Worm (Caenorhabditis elegans): ENCODE measurements around the gene K08C7.6.
"Not testable (repeated sequence)": the region's sequence is repeated elsewhere in the genome, so short reads cannot be mapped to it uniquely, and the experiment has no call there.

K08C7.6 gene

ce11 chrIV:10690139-10690538 is 4.5 kb upstream of the K08C7.6 start, which contains the start of gene R102.8:
Gene R102.8 (minus strand): TSS chrIV:10690239.
- TF ChIP-seq efl-1 (optimal IDR thresholded peaks at IDR 0.05) (no peak), efl-1 (GFP tag; optimal IDR thresholded peaks at IDR 0.05 in 1 of 2) (no peak), C04F5.9 (tag; optimal IDR thresholded peaks at IDR 0.05) (no peak), rnt-1 (tag; optimal IDR thresholded peaks at IDR 0.05) (no peak), hlh-4 (tag; optimal IDR thresholded peaks at IDR 0.05) (no peak), fos-1 (tag; optimal IDR thresholded peaks at IDR 0.05) (no peak)

ce11 chrIV:10688972-10689567 is 3.4 kb upstream of the K08C7.6 start, which contains the start of gene R102.3:
Gene R102.3 (plus strand): TSS chrIV:10689517.
- TF ChIP-seq dsc-1 (tag; optimal IDR thresholded peaks at IDR 0.05) (no peak), irx-1 (tag; optimal IDR thresholded peaks at IDR 0.05) (no peak), egl-13 (tag; optimal IDR thresholded peaks at IDR 0.05) (no peak), F16B12.6 (tag; optimal IDR thresholded peaks at IDR 0.05) (no peak), ceh-8 (GFP tag; optimal IDR thresholded peaks at IDR 0.05) (no peak), isw-1 (GFP tag; IDR thresholded peaks at IDR 0.05) (no peak), jun-1 (tag; optimal IDR thresholded peaks at IDR 0.05) (no peak), nhr-19 (GFP tag; conservative IDR thresholded peaks at IDR 0.05) (no peak), nhr-85 (tag) (no peak), fkh-8 (tag; optimal IDR thresholded peaks at IDR 0.05) (peak; percentile 73), nhr-47 (tag; optimal IDR thresholded peaks at IDR 0.05) (peak; percentile 41), nhr-76 (tag; optimal IDR thresholded peaks at IDR 0.05) (no peak), nhr-71 (tag; optimal IDR thresholded peaks at IDR 0.05) (peak; percentile 59), efl-3 (GFP tag; optimal IDR thresholded peaks at IDR 0.05) (no peak), unc-86 (tag; optimal IDR thresholded peaks at IDR 0.05) (no peak), unc-62 (GFP tag; optimal IDR thresholded peaks at IDR 0.05) (no peak), lin-15B (tag; optimal IDR thresholded peaks at IDR 0.05) (no peak), sox-4 (tag; optimal IDR thresholded peaks at IDR 0.05) (peak; percentile 22), hlh-17 (GFP tag; optimal IDR thresholded peaks at IDR 0.05; ENCODE audit: borderline replicate concordance) (no peak), mef-2 (tag; optimal IDR thresholded peaks at IDR 0.05) (no peak), mab-9 (GFP tag; IDR thresholded peaks at IDR 0.05) (no peak), rnt-1 (tag; optimal IDR thresholded peaks at IDR 0.05) (no peak)

ce11 chrIV:10687307-10687706 is 1.6 kb upstream of the K08C7.6 start, which contains the start of gene R102.2:
Gene R102.2 (plus strand): TSS chrIV:10687607.
- not testable (repeated sequence) for TF ChIP-seq egl-13 (tag; optimal IDR thresholded peaks at IDR 0.05); nhr-19 (GFP tag; conservative IDR thresholded peaks at IDR 0.05); blmp-1 (tag; optimal IDR thresholded peaks at IDR 0.05)

ce11 chrIV:10682155-10682749 is 3.4 kb downstream of the K08C7.6 start, which contains the start of gene fmo-2:
Gene fmo-2 (plus strand): TSS chrIV:10682524.
- TF ChIP-seq sup-37 (GFP tag; optimal IDR thresholded peaks at IDR 0.05) = no peak
- no peak for TF ChIP-seq snpc-4 (tag; optimal IDR thresholded peaks at IDR 0.05)
- TF ChIP-seq swsn-7 (tag; optimal IDR thresholded peaks at IDR 0.05) = no peak
- TF ChIP-seq lin-15B (tag; optimal IDR thresholded peaks at IDR 0.05) = no peak
- TF ChIP-seq irx-1 (tag; optimal IDR thresholded peaks at IDR 0.05) = no peak
- no peak for TF ChIP-seq ces-1 (GFP tag; optimal IDR thresholded peaks at IDR 0.05)
- TF ChIP-seq nhr-85 (tag) = peak; percentile 41
- TF ChIP-seq ceh-88 (GFP tag; IDR thresholded peaks at IDR 0.05) = no peak
- TF ChIP-seq unc-98 (GFP tag; IDR thresholded peaks at IDR 0.05) = no peak
- no peak for TF ChIP-seq unc-86 (tag; optimal IDR thresholded peaks at IDR 0.05)
- peak; percentile 28 for TF ChIP-seq jun-1 (tag; optimal IDR thresholded peaks at IDR 0.05)
- no peak for TF ChIP-seq C04F5.9 (tag; optimal IDR thresholded peaks at IDR 0.05)
- no peak for TF ChIP-seq vab-15 (tag; optimal IDR thresholded peaks at IDR 0.05)
- no peak for TF ChIP-seq nhr-12 (tag; optimal IDR thresholded peaks at IDR 0.05)
- no peak for TF ChIP-seq pag-3 (tag; optimal IDR thresholded peaks at IDR 0.05; ENCODE audit: borderline replicate concordance, insufficient read depth)
- no peak for TF ChIP-seq pqm-1 (tag; optimal IDR thresholded peaks at IDR 0.05)
- TF ChIP-seq elt-2 (tag; optimal IDR thresholded peaks at IDR 0.05) = no peak
- no peak for TF ChIP-seq zag-1 (tag; optimal IDR thresholded peaks at IDR 0.05)
- TF ChIP-seq fkh-10 (GFP tag; optimal IDR thresholded peaks at IDR 0.05) = no peak
- no peak for TF ChIP-seq fos-1 (tag; optimal IDR thresholded peaks at IDR 0.05)
- TF ChIP-seq rnt-1 (tag; optimal IDR thresholded peaks at IDR 0.05) = no peak
- no peak for TF ChIP-seq snu-23 (GFP tag; optimal IDR thresholded peaks at IDR 0.05)
- TF ChIP-seq hlh-17 (GFP tag; optimal IDR thresholded peaks at IDR 0.05; ENCODE audit: borderline replicate concordance) = no peak
- no peak for TF ChIP-seq unc-30 (tag; optimal IDR thresholded peaks at IDR 0.05)
- no peak for TF ChIP-seq blmp-1 (tag; optimal IDR thresholded peaks at IDR 0.05)
- TF ChIP-seq elt-3 (tag; optimal IDR thresholded peaks at IDR 0.05) = peak in 1 of 6 experiments; percentile 42
- no peak for TF ChIP-seq C34B4.2 (tag; optimal IDR thresholded peaks at IDR 0.05)
- TF ChIP-seq ama-1 (optimal IDR thresholded peaks at IDR 0.05) = no peak
